Fruit fly (Drosophila melanogaster) Kc167 (cell line): ENCODE data around the gene corto.

Experiments
- Myc ChIP-seq: fragments of >200 bp; optimal IDR thresholded peaks from 2 replicates; lab custom pipeline; 2017; ENCODE audit warnings: missing external identifiers
- Sin3A ChIP-seq: fragments of >200 bp; optimal IDR thresholded peaks from 2 replicates; lab custom pipeline; 2018; ENCODE audit warnings: missing external identifiers
- h ChIP-seq: fragments of >200 bp; optimal IDR thresholded peaks from 3 replicates; lab custom pipeline; 2018; ENCODE audit warnings: missing external identifiers
- insv ChIP-seq: fragments of >200 bp; optimal IDR thresholded peaks from 3 replicates; lab custom pipeline; 2018; ENCODE audit warnings: missing external identifiers
- psq ChIP-seq: fragments of >200 bp; optimal IDR thresholded peaks from 2 replicates; lab custom pipeline; 2017; ENCODE audit warnings: missing external identifiers
- ttk ChIP-seq: sonication (Bioruptor generic); optimal IDR thresholded peaks from 2 replicates; lab custom pipeline; 2017; ENCODE audit warnings: missing external identifiers

Gene corto

dm6 chr3R:5035417-5035941, 51.4 kb downstream of the corto start:
- no peak for TF ChIP-seq ttk (lab: Kevin White, UChicago)
- TF ChIP-seq psq (lab: Kevin White, UChicago) = no peak
- no peak for TF ChIP-seq h (lab: Kevin White, UChicago)
- TF ChIP-seq insv (lab: Kevin White, UChicago) = no peak
- TF ChIP-seq Myc = no peak
- TF ChIP-seq Sin3A (lab: Kevin White, UChicago) = no peak

dm6 chr3R:5033108-5033722, 53.7 kb downstream of the corto start:
- TF ChIP-seq Sin3A (lab: Kevin White, UChicago) = no peak
- TF ChIP-seq Myc = no peak

- TF ChIP-seq Myc = no peak
- no peak for TF ChIP-seq h (lab: Kevin White, UChicago)
These were observed 54.5 kb downstream of the corto start for dm6 chr3R:5032359-5032758.

dm6 chr3R:5031881-5032280, 55.0 kb downstream of the corto start:
- TF ChIP-seq insv (lab: Kevin White, UChicago) (no peak), Myc (no peak), psq (lab: Kevin White, UChicago) (no peak), Sin3A (lab: Kevin White, UChicago) (no peak), h (lab: Kevin White, UChicago) (no peak), ttk (lab: Kevin White, UChicago) (no peak)

- TF ChIP-seq psq (lab: Kevin White, UChicago) = no peak
- TF ChIP-seq insv (lab: Kevin White, UChicago) = no peak
- no peak for TF ChIP-seq h (lab: Kevin White, UChicago)
- TF ChIP-seq Sin3A (lab: Kevin White, UChicago) = no peak
- TF ChIP-seq Myc = no peak
- TF ChIP-seq ttk (lab: Kevin White, UChicago) = no peak
These were observed 56.0 kb downstream of the corto start for dm6 chr3R:5030728-5031373.

- TF ChIP-seq ttk (lab: Kevin White, UChicago) = no peak
- TF ChIP-seq psq (lab: Kevin White, UChicago) = no peak
- no peak for TF ChIP-seq Myc
- no peak for TF ChIP-seq h (lab: Kevin White, UChicago)
- TF ChIP-seq insv (lab: Kevin White, UChicago) = no peak
These were observed 58.7 kb downstream of the corto start for dm6 chr3R:5028053-5028729.
